Worm (Caenorhabditis elegans) whole organism, mixed stage, embryonic: ENCODE data around the gene fipr-21.

Experiments
- flh-1 ChIP-seq: fragments of 200-800 bp; sonication (Bioruptor generic); optimal IDR thresholded peaks from 2 replicates; lab custom pipeline; 2018; ENCODE audit warnings: mild to moderate bottlenecking, missing genetic modification characterization, moderate library complexity, missing compliant biosample characterization
- lin-13 ChIP-seq: fragments of 150-350 bp; optimal IDR thresholded peaks from 2 replicates; lab custom pipeline; 2014; ENCODE audit warnings: missing biosample characterization, missing genetic modification characterization
- sptf-1 ChIP-seq: sonication (generic microtip); optimal IDR thresholded peaks from 2 replicates; lab custom pipeline; 2017; ENCODE audit warnings: mild to moderate bottlenecking, missing genetic modification characterization, moderate library complexity, missing compliant biosample characterization
- unc-39 ChIP-seq: fragments of 150-350 bp; optimal IDR thresholded peaks from 2 replicates; lab custom pipeline; 2014; ENCODE audit warnings: missing biosample characterization, missing genetic modification characterization
- unc-62 ChIP-seq: fragments of 150-350 bp; optimal IDR thresholded peaks from 2 replicates; lab custom pipeline; 2014; ENCODE audit warnings: missing biosample characterization, missing genetic modification reagents, missing genetic modification characterization
- ztf-11 ChIP-seq: fragments of 150-350 bp; optimal IDR thresholded peaks from 2 replicates; lab custom pipeline; 2014; ENCODE audit warnings: missing biosample characterization, missing genetic modification characterization

DNA sequence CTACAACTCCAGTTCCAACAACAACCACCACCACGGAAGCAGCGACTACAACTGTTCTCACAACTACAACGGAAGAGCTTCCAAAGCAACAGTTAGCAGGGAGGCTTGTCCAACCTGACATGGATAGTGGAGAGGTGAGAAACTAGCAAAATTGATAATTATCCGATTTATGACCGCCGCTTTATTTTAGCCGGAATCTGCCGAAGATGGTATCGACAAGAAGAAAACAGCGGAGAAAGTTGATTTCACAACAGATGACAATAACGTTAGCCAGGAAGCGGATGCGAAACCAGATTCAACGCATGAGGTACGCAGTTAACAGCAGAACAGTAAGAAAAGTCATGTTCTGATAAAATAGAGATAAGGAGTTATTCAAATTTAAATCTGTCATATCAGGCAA, 14.1 kb downstream of the fipr-21 start:
- TF ChIP-seq sptf-1 (tag; lab: Kevin White, UChicago) (no peak), unc-39 (no peak), flh-1 (GFP tag; lab: Kevin White, UChicago) (no peak), lin-13 (tag; lab: Kevin White, UChicago) (no peak), unc-62 (no peak), ztf-11 (tag; lab: Kevin White, UChicago) (no peak)
